Worm (Caenorhabditis elegans) whole organism, late embryonic: Measurements from ENCODE around the gene C07A12.18.

ENCODE experiments used
- ceh-18 ChIP-seq: sonication (generic microtip); optimal IDR thresholded peaks from 2 replicates; lab custom pipeline; 2016; ENCODE audit warnings: missing genetic modification characterization, missing compliant biosample characterization
- ceh-48 ChIP-seq: sonication (generic microtip); optimal IDR thresholded peaks from 2 replicates; lab custom pipeline; 2016; ENCODE audit warnings: missing genetic modification characterization, inconsistent platforms, missing compliant biosample characterization
- dmd-4 ChIP-seq: sonication (generic microtip); optimal IDR thresholded peaks from 2 replicates; lab custom pipeline; 2016; ENCODE audit warnings: borderline replicate concordance, missing genetic modification characterization, missing compliant biosample characterization
- elt-2 ChIP-seq: sonication (generic microtip); optimal IDR thresholded peaks from 2 replicates; lab custom pipeline; 2016; ENCODE audit warnings: missing genetic modification reagents, missing genetic modification characterization, missing compliant biosample characterization
- eyg-1 ChIP-seq: sonication (generic microtip); optimal IDR thresholded peaks from 2 replicates; lab custom pipeline; 2016; ENCODE audit warnings: missing genotype, missing genetic modification characterization, missing compliant biosample characterization
- fkh-6 ChIP-seq: sonication (generic microtip); optimal IDR thresholded peaks from 2 replicates; lab custom pipeline; 2016; ENCODE audit warnings: missing genetic modification characterization, missing compliant biosample characterization
- hlh-13 ChIP-seq: fragments of 200-800 bp; sonication (Bioruptor generic); optimal IDR thresholded peaks from 2 replicates; lab custom pipeline; 2018; ENCODE audit warnings: mild to moderate bottlenecking, missing genetic modification characterization, missing compliant biosample characterization
- hlh-15 ChIP-seq: sonication (generic microtip); optimal IDR thresholded peaks from 2 replicates; lab custom pipeline; 2016; ENCODE audit warnings: missing genetic modification characterization, missing compliant biosample characterization
- lin-11 ChIP-seq: fragments of 200-800 bp; sonication (Bioruptor generic); optimal IDR thresholded peaks from 2 replicates; lab custom pipeline; 2018; ENCODE audit warnings: mild to moderate bottlenecking, missing genetic modification characterization, missing compliant biosample characterization
- madf-2 ChIP-seq: sonication (generic microtip); optimal IDR thresholded peaks from 2 replicates; lab custom pipeline; 2017; ENCODE audit warnings: missing genetic modification characterization, missing compliant biosample characterization
- nfya-1 ChIP-seq: sonication (generic microtip); optimal IDR thresholded peaks from 2 replicates; lab custom pipeline; 2017; ENCODE audit warnings: missing genetic modification characterization, mild to moderate bottlenecking, missing compliant biosample characterization, antibody characterized with exemption, moderate library complexity
- nhr-11 ChIP-seq: fragments of 150-350 bp; optimal IDR thresholded peaks from 2 replicates; lab custom pipeline; 2014; ENCODE audit warnings: missing biosample characterization, missing genetic modification characterization
- odd-2 ChIP-seq: sonication (generic microtip); optimal IDR thresholded peaks from 2 replicates; lab custom pipeline; 2017; ENCODE audit warnings: antibody characterized with exemption, mild to moderate bottlenecking, missing genetic modification characterization, missing compliant biosample characterization
- pag-3 ChIP-seq: sonication (generic microtip); optimal IDR thresholded peaks from 2 replicates; lab custom pipeline; 2016; ENCODE audit warnings: missing compliant biosample characterization, missing genetic modification characterization, borderline replicate concordance
- pax-1 ChIP-seq: fragments of 150-350 bp; optimal IDR thresholded peaks from 2 replicates; lab custom pipeline; 2014; ENCODE audit warnings: missing biosample characterization, missing genetic modification characterization
- pha-2 ChIP-seq: sonication (generic microtip); optimal IDR thresholded peaks from 2 replicates; lab custom pipeline; 2017; ENCODE audit warnings: mild to moderate bottlenecking, missing genetic modification characterization, missing compliant biosample characterization
- pha-4 ChIP-seq: fragments of 150-350 bp; optimal IDR thresholded peaks from 2 replicates; lab custom pipeline; 2018; ENCODE audit warnings: missing biosample characterization, missing genetic modification reagents, missing genetic modification characterization
- pros-1 ChIP-seq: fragments of 150-350 bp; optimal IDR thresholded peaks from 2 replicates; lab custom pipeline; 2014; ENCODE audit warnings: missing biosample characterization, missing genetic modification reagents, missing genetic modification characterization
- rnt-1 ChIP-seq: sonication (generic microtip); optimal IDR thresholded peaks from 2 replicates; lab custom pipeline; 2016; ENCODE audit warnings: missing genetic modification characterization, missing compliant biosample characterization
- sdc-2 ChIP-seq: sonication (generic microtip); optimal IDR thresholded peaks from 2 replicates; lab custom pipeline; 2016; ENCODE audit warnings: missing genotype, missing genetic modification characterization, missing compliant biosample characterization
- sox-4 ChIP-seq: sonication (generic microtip); optimal IDR thresholded peaks from 2 replicates; lab custom pipeline; 2017; ENCODE audit warnings: mild to moderate bottlenecking, missing genetic modification characterization, inconsistent platforms, missing compliant biosample characterization
- tbx-2 ChIP-seq: sonication (generic microtip); optimal IDR thresholded peaks from 2 replicates; lab custom pipeline; 2016; ENCODE audit warnings: missing genetic modification characterization, missing compliant biosample characterization
- tbx-7 ChIP-seq: sonication (generic microtip); optimal IDR thresholded peaks from 2 replicates; lab custom pipeline; 2016; ENCODE audit warnings: missing genotype, missing genetic modification characterization, missing compliant biosample characterization
- unc-3 ChIP-seq, 2 experiments: fragments of 200-800 bp in 1 of 2; sonication (Bioruptor generic) in 1 of 2; sonication (generic microtip) in 1 of 2; conservative IDR thresholded peaks in 1 of 2; optimal IDR thresholded peaks in 1 of 2; 2 replicates each; pipeline versions ENCODE4 v1.3.6 to Lab custom; 2016 to 2022; ENCODE audit warnings: missing compliant biosample characterization in 2 of 2, missing genetic modification characterization in 2 of 2, missing genetic modification reagents in 1 of 2
- unc-42 ChIP-seq: sonication (generic microtip); optimal IDR thresholded peaks from 2 replicates; lab custom pipeline; 2016; ENCODE audit warnings: missing genotype, missing genetic modification characterization, missing compliant biosample characterization
- unc-55 ChIP-seq: sonication (generic microtip); optimal IDR thresholded peaks from 2 replicates; lab custom pipeline; 2017; ENCODE audit warnings: missing biosample characterization, missing genetic modification reagents, missing genetic modification characterization
- zip-5 ChIP-seq: sonication (generic microtip); optimal IDR thresholded peaks from 2 replicates; lab custom pipeline; 2016; ENCODE audit warnings: missing genetic modification characterization, missing compliant biosample characterization

The C07A12.18 gene

DNA sequence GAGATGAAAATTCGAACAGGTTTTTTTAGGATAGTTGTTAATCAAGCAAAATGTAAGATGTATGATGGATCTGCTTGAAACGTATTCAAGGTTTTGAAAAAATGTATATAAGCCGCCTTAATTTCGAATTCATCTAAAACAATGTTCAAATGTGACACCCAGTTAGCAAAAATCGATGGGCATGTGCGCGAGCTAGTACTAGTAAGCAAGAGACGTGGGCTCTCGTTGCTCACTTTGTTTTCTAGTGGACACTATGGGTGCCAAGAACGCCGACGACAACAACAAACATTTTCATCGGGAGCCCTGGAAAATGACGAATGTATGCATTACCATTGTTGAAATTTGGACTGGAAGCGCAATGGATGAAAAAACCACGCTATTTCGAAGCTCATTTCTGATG is 28.5 kb downstream of the C07A12.18 start:
- TF ChIP-seq unc-3 (GFP tag; conservative IDR thresholded peaks at IDR 0.05; lab: Robert Waterston, UW), result no peak
- TF ChIP-seq unc-3 (tag; optimal IDR thresholded peaks at IDR 0.05; lab: Kevin White, UChicago), result no peak
- peak; percentile 54 for TF ChIP-seq ceh-48 (tag; lab: Kevin White, UChicago)

ce11 chrX:4519968-4520367 is 29.7 kb downstream of the C07A12.18 start:
- no peak for TF ChIP-seq nhr-11 (tag; lab: Kevin White, UChicago)
- TF ChIP-seq, all 69 proteins: peak for 0

- TF ChIP-seq lin-11 (tag; lab: Kevin White, UChicago) (no peak), odd-2 (tag; lab: Kevin White, UChicago) (no peak), hlh-13 (GFP tag; lab: Kevin White, UChicago) (no peak), madf-2 (tag; lab: Kevin White, UChicago) (no peak), eyg-1 (tag; lab: Kevin White, UChicago) (no peak), tbx-7 (no peak), unc-42 (no peak)
Observed at ce11 chrX:4516758-4517157, 32.9 kb downstream of the C07A12.18 start.

DNA sequence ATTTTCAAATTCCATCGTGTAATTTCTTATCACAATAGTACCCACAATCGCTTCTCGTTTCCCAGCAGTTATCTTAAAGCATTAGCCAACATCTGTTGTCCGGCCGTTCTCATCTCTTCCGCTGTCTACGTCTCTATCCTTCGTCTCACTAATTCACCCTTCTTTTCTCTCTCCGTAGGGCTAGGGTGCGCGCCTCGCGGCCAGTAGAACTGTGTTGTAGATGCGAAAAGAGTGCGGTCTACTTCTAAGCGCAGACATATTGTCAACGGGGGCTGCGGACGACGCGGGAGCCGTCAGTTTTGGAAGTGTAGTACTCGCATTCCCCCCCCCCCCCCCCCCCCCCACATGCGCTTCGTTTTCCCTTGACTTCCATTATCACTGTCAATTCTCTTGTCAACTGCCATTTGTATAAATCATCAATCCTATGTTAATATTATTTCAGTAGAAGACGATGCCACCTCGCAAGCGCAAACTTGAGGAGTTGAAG is 36.0 kb downstream of the C07A12.18 start, which contains the start of gene spr-3:
Gene spr-3, plus strand, starts transcription at position 437 of the 487 bp plus-strand sequence.
- no peak for TF ChIP-seq ceh-48 (tag; lab: Kevin White, UChicago)
- no peak for TF ChIP-seq unc-3 (GFP tag; conservative IDR thresholded peaks at IDR 0.05; lab: Robert Waterston, UW)
- TF ChIP-seq unc-3 (tag; optimal IDR thresholded peaks at IDR 0.05; lab: Kevin White, UChicago), result no peak
- no peak for TF ChIP-seq pax-1 (tag; lab: Kevin White, UChicago)
- TF ChIP-seq tbx-7, result no peak
- TF ChIP-seq nfya-1 (tag; lab: Kevin White, UChicago), result peak; percentile 12
- no peak for TF ChIP-seq pha-2
- TF ChIP-seq pag-3, result no peak
- no peak for TF ChIP-seq hlh-13 (GFP tag; lab: Kevin White, UChicago)

DNA sequence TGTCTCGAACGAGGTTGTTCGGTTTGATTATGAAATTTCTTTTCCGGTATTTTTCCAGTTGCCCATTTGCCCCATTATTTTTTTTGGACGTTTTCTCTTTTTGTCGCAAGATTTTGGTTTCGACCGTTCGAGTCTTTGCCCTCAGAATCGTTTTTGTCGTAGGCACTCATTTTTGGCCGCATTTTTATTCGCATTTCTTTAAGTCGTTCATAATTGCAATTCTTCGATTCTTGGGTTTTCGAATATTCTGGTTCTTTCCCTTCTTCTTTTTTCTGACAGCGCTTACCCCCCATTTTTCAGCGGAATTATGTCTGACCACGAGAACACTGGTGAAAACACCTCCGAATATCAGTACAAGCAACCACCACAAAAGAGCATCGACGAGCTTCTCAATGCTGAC is 41.5 kb downstream of the C07A12.18 start, which contains the start of gene rhi-1:
Gene rhi-1, plus strand, starts transcription at position 301 of the 400 bp plus-strand sequence.
- TF ChIP-seq pros-1 (tag; lab: Kevin White, UChicago) (no peak), pha-4 (tag; lab: Kevin White, UChicago) (no peak), sox-4 (tag; lab: Kevin White, UChicago) (no peak), hlh-15 (tag; lab: Kevin White, UChicago) (no peak)

- TF ChIP-seq ceh-18, result peak; percentile 10
- no peak for TF ChIP-seq fkh-6
- TF ChIP-seq elt-2, result no peak
- TF ChIP-seq, all 69 proteins: peak for 1
Observed at ce11 chrX:4507122-4507681, 42.5 kb downstream of the C07A12.18 start.

DNA sequence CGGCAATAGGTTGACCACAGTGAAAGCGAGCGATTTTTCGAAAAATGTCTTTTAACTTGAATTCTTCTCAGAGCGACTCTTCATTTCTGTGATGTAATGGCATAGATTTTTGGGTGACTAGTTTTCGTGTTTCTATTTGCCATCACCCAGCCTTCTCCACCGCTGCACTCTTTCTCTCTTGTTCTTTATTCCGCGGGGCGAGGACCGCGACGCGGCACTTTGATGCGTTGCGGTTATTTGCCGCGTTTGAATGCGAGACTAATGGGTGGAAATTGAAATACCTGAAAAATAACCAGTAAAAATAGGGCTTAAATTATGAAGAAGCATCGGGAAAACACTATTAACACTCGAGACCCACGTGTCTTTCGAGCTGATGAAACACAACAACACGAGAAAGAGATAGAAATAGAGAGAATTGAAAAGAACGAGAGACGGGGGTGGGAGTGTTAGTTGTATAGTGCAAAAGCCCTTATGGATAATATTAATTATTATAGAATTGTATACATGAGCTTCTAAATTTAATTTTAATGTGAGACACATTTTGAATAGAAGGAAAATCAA is 45.5 kb downstream of the C07A12.18 start, which contains the start of gene dgk-2:
Gene dgk-2, minus strand, starts transcription at position 281 of the 561 bp plus-strand sequence.
- TF ChIP-seq unc-55 (GFP tag; lab: Kevin White, UChicago) (peak; percentile 40), unc-3 (GFP tag; conservative IDR thresholded peaks at IDR 0.05; lab: Robert Waterston, UW) (no peak), unc-3 (tag; optimal IDR thresholded peaks at IDR 0.05; lab: Kevin White, UChicago) (no peak), sdc-2 (tag; lab: Kevin White, UChicago) (peak; percentile 12), dmd-4 (tag; lab: Kevin White, UChicago) (peak; percentile 0), tbx-2 (tag; lab: Kevin White, UChicago) (peak; percentile 26), zip-5 (no peak), rnt-1 (tag; lab: Kevin White, UChicago) (peak; percentile 13), unc-42 (peak; percentile 28)
